Worm (Caenorhabditis elegans): ENCODE results near the gene coq-6.
"Not testable (repeated sequence)": the region's sequence is repeated elsewhere in the genome, so short reads cannot be mapped to it uniquely, and the experiment has no call there.

coq-6 gene

DNA sequence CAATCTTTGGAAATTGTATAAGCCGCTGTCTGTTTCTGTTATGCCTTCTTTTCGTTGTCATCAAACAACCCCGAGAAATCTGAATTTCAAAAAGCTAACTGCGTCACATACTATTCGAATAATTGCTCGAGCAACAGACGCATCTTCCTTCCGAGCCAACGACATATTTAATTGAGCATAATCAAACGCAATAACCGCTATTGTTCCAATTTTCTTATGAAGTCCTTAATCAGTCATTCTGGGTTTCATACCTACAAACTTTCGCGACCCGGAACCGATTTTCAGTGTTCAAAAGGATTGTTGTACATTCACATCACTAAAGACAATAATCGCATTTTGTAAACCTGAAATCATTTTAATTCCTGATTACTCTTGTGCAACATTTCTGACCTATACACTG lies 5.3 kb downstream of the coq-6 start (continued):
- peak; percentile 85 for TF ChIP-seq php-3 (GFP tag; IDR thresholded peaks at IDR 0.05)
- peak; percentile 87 for TF ChIP-seq ceh-20 (GFP tag; IDR thresholded peaks at IDR 0.05)
- peak; percentile 55 for TF ChIP-seq dmd-6 (GFP tag; IDR thresholded peaks at IDR 0.05)
- peak; percentile 98 for TF ChIP-seq zfp-3 (GFP tag; conservative IDR thresholded peaks at IDR 0.05)
- peak; percentile 83 for TF ChIP-seq egl-43 (GFP tag; IDR thresholded peaks at IDR 0.05)
- peak; percentile 75 for TF ChIP-seq ctbp-1 (GFP tag; IDR thresholded peaks at IDR 0.05)
- TF ChIP-seq nhr-42 (GFP tag; IDR thresholded peaks at IDR 0.05): peak; percentile 70
- TF ChIP-seq Y105C5A.15 (GFP tag; IDR thresholded peaks at IDR 0.05): peak; percentile 94
- peak; percentile 94 for TF ChIP-seq T26A8.4 (GFP tag; IDR thresholded peaks at IDR 0.05)
- TF ChIP-seq Y75B8A.6 (GFP tag; IDR thresholded peaks at IDR 0.05): peak; percentile 86; the same call in 1 of the 2 replicates
- TF ChIP-seq lin-38 (GFP tag; IDR thresholded peaks at IDR 0.05): peak; percentile 81
- TF ChIP-seq madf-5 (GFP tag; IDR thresholded peaks at IDR 0.05): 0 out of 4 replicates have a peak, but pooled peaks of 1 of the 2 experiments have one; percentile 18

ce11 chrV:9342282-9342681 lies 5.7 kb downstream of the coq-6 start:
- TF ChIP-seq vab-7 (GFP tag; IDR thresholded peaks at IDR 0.05) (peak; percentile 42; the same call in 1 of the 2 replicates), mxl-2 (GFP tag; conservative IDR thresholded peaks at IDR 0.05) (peak; percentile 68), nhr-41 (GFP tag; IDR thresholded peaks at IDR 0.05) (0 out of 2 replicates have a peak, but pooled peaks have one; percentile 42), hmg-1.1 (GFP tag; IDR thresholded peaks at IDR 0.05) (peak; percentile 80), D1046.2 (GFP tag; IDR thresholded peaks at IDR 0.05) (peak; percentile 88), tra-1 (GFP tag; IDR thresholded peaks at IDR 0.05) (peak; percentile 81; the same call in 1 of the 2 replicates), egl-43 (GFP tag; IDR thresholded peaks at IDR 0.05) (peak; percentile 89), zfp-3 (GFP tag; conservative IDR thresholded peaks at IDR 0.05) (peak; percentile 97), saeg-2 (GFP tag; IDR thresholded peaks at IDR 0.05) (peak; percentile 81), Y48G9A.11 (GFP tag; IDR thresholded peaks at IDR 0.05) (peak; percentile 83), arid-1 (GFP tag; conservative IDR thresholded peaks at IDR 0.05) (peak; percentile 76), madf-5 (GFP tag; IDR thresholded peaks at IDR 0.05) (peak; percentile 64 to 83; a peak in 3 of 4 replicates), lin-29 (GFP tag; IDR thresholded peaks at IDR 0.05) (peak; percentile 76), F44E2.7 (GFP tag; IDR thresholded peaks at IDR 0.05) (0 out of 2 replicates have a peak, but pooled peaks have one; percentile 49), php-3 (GFP tag; IDR thresholded peaks at IDR 0.05) (peak; percentile 86), Y75B8A.6 (GFP tag; IDR thresholded peaks at IDR 0.05) (peak; percentile 94), dmd-8 (GFP tag; IDR thresholded peaks at IDR 0.05) (0 out of 2 replicates have a peak, but pooled peaks have one; percentile 56), lin-1 (GFP tag; IDR thresholded peaks at IDR 0.05) (peak; percentile 53; the same call in 1 of the 2 replicates), lin-38 (GFP tag; IDR thresholded peaks at IDR 0.05) (peak; percentile 78), dmd-6 (GFP tag; IDR thresholded peaks at IDR 0.05) (peak; percentile 66), madf-9 (GFP tag; conservative IDR thresholded peaks at IDR 0.05) (peak; percentile 59; the same call in 1 of the 2 replicates), ZK337.2 (GFP tag; IDR thresholded peaks at IDR 0.05) (0 out of 2 replicates have a peak, but pooled peaks have one; percentile 61), ceh-20 (GFP tag; IDR thresholded peaks at IDR 0.05) (peak; percentile 83), ctbp-1 (GFP tag; IDR thresholded peaks at IDR 0.05) (peak; percentile 82), T26A8.4 (GFP tag; IDR thresholded peaks at IDR 0.05) (peak; percentile 79), pha-4 (GFP tag; IDR thresholded peaks at IDR 0.05) (peak; percentile 95), zip-11 (GFP tag; IDR thresholded peaks at IDR 0.05) (peak; percentile 80; the same call in 1 of the 2 replicates), nhr-42 (GFP tag; IDR thresholded peaks at IDR 0.05) (peak; percentile 90), snpc-1.2 (GFP tag; IDR thresholded peaks at IDR 0.05) (peak; percentile 76), mdt-29 (GFP tag; IDR thresholded peaks at IDR 0.05) (peak; percentile 85), lim-7 (GFP tag; IDR thresholded peaks at IDR 0.05) (peak; percentile 63; the same call in 1 of the 2 replicates), Y105C5A.15 (GFP tag; IDR thresholded peaks at IDR 0.05) (peak; percentile 76; the same call in 1 of the 2 replicates), dmd-9 (GFP tag; IDR thresholded peaks at IDR 0.05) (peak; percentile 71; the same call in 1 of the 2 replicates)
- TF ChIP-seq pha-4 (tag; optimal IDR thresholded peaks at IDR 0.05): not testable (repeated sequence)

DNA sequence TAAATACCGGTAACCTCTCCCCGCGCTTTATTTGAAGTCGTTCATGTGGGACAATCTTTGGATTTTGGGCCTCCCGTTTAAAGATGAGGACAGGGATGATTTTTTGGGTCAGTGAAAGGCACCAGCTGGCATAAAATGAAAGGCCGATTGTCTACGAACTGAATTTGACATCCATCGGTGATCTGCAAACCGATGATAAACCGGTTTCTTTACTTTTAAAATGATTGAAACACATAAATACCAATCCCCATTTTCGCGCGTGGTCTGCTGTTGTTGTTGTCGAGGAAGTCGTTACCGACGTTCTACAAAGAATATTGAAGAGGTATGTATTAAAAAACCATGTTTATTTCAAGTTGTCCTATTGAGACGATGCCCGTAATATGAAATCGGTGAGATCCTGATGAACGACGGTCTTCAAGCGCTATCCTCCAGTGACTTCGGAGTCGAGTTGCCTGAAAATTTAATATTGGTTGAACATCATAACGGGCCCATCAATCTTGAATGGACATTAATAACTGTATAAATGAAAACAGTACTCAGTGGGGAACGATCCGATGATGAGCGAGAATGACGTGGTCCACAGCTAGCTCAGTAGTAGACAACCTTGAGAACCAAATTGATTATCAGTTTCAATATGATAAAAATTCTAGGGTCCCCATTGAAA lies 6.5 kb downstream of the coq-6 start:
- TF ChIP-seq nhr-41 (GFP tag; IDR thresholded peaks at IDR 0.05) (no peak), hif-1 (tag; optimal IDR thresholded peaks at IDR 0.05) (no peak), ztf-7 (tag; optimal IDR thresholded peaks at IDR 0.05) (no peak), egl-27 (tag; optimal IDR thresholded peaks at IDR 0.05) (no peak), dmd-8 (GFP tag; IDR thresholded peaks at IDR 0.05) (no peak), madf-5 (GFP tag; IDR thresholded peaks at IDR 0.05) (no peak), unc-130 (GFP tag; optimal IDR thresholded peaks at IDR 0.05) (no peak), gei-8 (GFP tag; optimal IDR thresholded peaks at IDR 0.05) (no peak), ctbp-1 (GFP tag; IDR thresholded peaks at IDR 0.05) (peak; percentile 64), hmg-1.1 (GFP tag; IDR thresholded peaks at IDR 0.05) (peak; percentile 59), dpl-1 (GFP tag; optimal IDR thresholded peaks at IDR 0.05) (no peak), mxl-3 (GFP tag; optimal IDR thresholded peaks at IDR 0.05) (no peak), unc-62 (GFP tag; optimal IDR thresholded peaks at IDR 0.05 in 1 of 2) (peak in 1 of 2 experiments; percentile 91), unc-62 (tag; optimal IDR thresholded peaks at IDR 0.05) (no peak), nhr-76 (tag; optimal IDR thresholded peaks at IDR 0.05) (no peak)

Measured in whole organism, L4 larva.